Fruit fly (Drosophila melanogaster) whole organism, embryonic: ENCODE results near the gene kis.
A peak's percentile ranks its signal among the peaks of the same experiment; 100 is the strongest.

Source experiments
- Asciz ChIP-seq: fragments of 200-800 bp; sonication (Bioruptor generic); optimal IDR thresholded peaks from 2 replicates; lab custom pipeline; 2017; ENCODE audit warnings: missing biosample characterization, mild to moderate bottlenecking, missing genetic modification characterization, missing genetic modification reagents
- B-H2 ChIP-seq: fragments of 200-800 bp; sonication (Bioruptor generic); optimal IDR thresholded peaks from 2 replicates; lab custom pipeline; 2018; ENCODE audit warnings: missing biosample characterization, mild to moderate bottlenecking, missing genetic modification characterization
- C15 ChIP-seq: fragments of 200-800 bp; sonication (Bioruptor generic); IDR thresholded peaks from 3 replicates; pipeline ENCODE4 v1.3.6; 2022; ENCODE audit warnings: missing biosample characterization, missing genetic modification characterization
- CG10209 ChIP-seq: fragments of 200-800 bp; sonication (Bioruptor generic); optimal IDR thresholded peaks from 3 replicates; lab custom pipeline; 2017; ENCODE audit warnings: missing biosample characterization, mild to moderate bottlenecking, missing genetic modification characterization, missing genetic modification reagents
- CG10431 ChIP-seq: fragments of 200-800 bp; sonication (Bioruptor generic); optimal IDR thresholded peaks from 3 replicates; lab custom pipeline; 2018; ENCODE audit warnings: missing biosample characterization, mild to moderate bottlenecking, missing genetic modification characterization
- CG1233 ChIP-seq: fragments of 200-800 bp; sonication (Bioruptor generic); optimal IDR thresholded peaks from 4 replicates; lab custom pipeline; 2018; ENCODE audit warnings: missing biosample characterization, mild to moderate bottlenecking, missing genetic modification characterization
- CG13287 ChIP-seq: fragments of 200-800 bp; sonication (Bioruptor generic); IDR thresholded peaks from 2 replicates; pipeline ENCODE4 v1.3.6; 2022; ENCODE audit warnings: missing biosample characterization, missing genetic modification characterization; ENCODE audit not compliant: partially characterized antibody
- CG13775 ChIP-seq: fragments of 200-800 bp; sonication (Bioruptor generic); optimal IDR thresholded peaks from 3 replicates; lab custom pipeline; 2017; ENCODE audit warnings: missing biosample characterization, mild to moderate bottlenecking, missing genetic modification characterization
- CG14441 ChIP-seq: fragments of 200-800 bp; sonication (Bioruptor generic); IDR thresholded peaks from 2 replicates; pipeline ENCODE4 v1.3.6; 2022; ENCODE audit warnings: missing biosample characterization, missing genetic modification characterization
- CG1603 ChIP-seq: fragments of 200-800 bp; sonication (Bioruptor generic); optimal IDR thresholded peaks from 2 replicates; lab custom pipeline; 2019; ENCODE audit warnings: missing biosample characterization, mild to moderate bottlenecking, missing genetic modification characterization, moderate library complexity
- CG17568 ChIP-seq: fragments of 200-800 bp; sonication (Bioruptor generic); optimal IDR thresholded peaks from 2 replicates; lab custom pipeline; 2018; ENCODE audit warnings: missing biosample characterization, mild to moderate bottlenecking, missing genetic modification characterization, moderate library complexity
- CG2120 ChIP-seq: fragments of 200-800 bp; sonication (Bioruptor generic); optimal IDR thresholded peaks from 3 replicates; lab custom pipeline; 2016; ENCODE audit warnings: missing biosample characterization, missing genetic modification characterization
- CG2202 ChIP-seq: fragments of 200-800 bp; sonication (Bioruptor generic); optimal IDR thresholded peaks from 2 replicates; lab custom pipeline; 2018; ENCODE audit warnings: missing biosample characterization, mild to moderate bottlenecking, missing genetic modification characterization
- CG34422 ChIP-seq: fragments of 200-800 bp; sonication (Bioruptor generic); IDR thresholded peaks from 3 replicates; pipeline ENCODE4 v1.3.6; 2022; ENCODE audit warnings: missing biosample characterization, missing genetic modification characterization
- CG7372 ChIP-seq: fragments of 200-800 bp; sonication (Bioruptor generic); IDR thresholded peaks from 2 replicates; pipeline ENCODE4 v1.3.6; 2022; ENCODE audit warnings: missing biosample characterization, missing genetic modification characterization
- CrebB ChIP-seq: fragments of 200-800 bp; sonication (Bioruptor generic); optimal IDR thresholded peaks from 3 replicates; lab custom pipeline; 2018; ENCODE audit warnings: missing biosample characterization, mild to moderate bottlenecking, missing genetic modification characterization
- HmgD ChIP-seq: fragments of 200-800 bp; sonication (Bioruptor generic); optimal IDR thresholded peaks from 3 replicates; lab custom pipeline; 2016; ENCODE audit warnings: missing biosample characterization, missing genetic modification characterization
- HmgZ ChIP-seq: fragments of 200-800 bp; sonication (Bioruptor generic); optimal IDR thresholded peaks from 2 replicates; lab custom pipeline; 2018; ENCODE audit warnings: missing biosample characterization, mild to moderate bottlenecking, missing genetic modification characterization
- Meics ChIP-seq: fragments of 200-800 bp; sonication (Bioruptor generic); optimal IDR thresholded peaks from 2 replicates; lab custom pipeline; 2017; ENCODE audit warnings: missing biosample characterization, mild to moderate bottlenecking, missing genetic modification characterization
- Nf-YA ChIP-seq: fragments of 200-800 bp; sonication (Bioruptor generic); IDR thresholded peaks from 2 replicates; pipeline ENCODE4 v1.3.6; 2022; ENCODE audit warnings: missing biosample characterization, missing genetic modification characterization
- Oli ChIP-seq: fragments of 200-800 bp; sonication (Bioruptor generic); optimal IDR thresholded peaks from 2 replicates; lab custom pipeline; 2018; ENCODE audit warnings: missing biosample characterization, mild to moderate bottlenecking, missing genetic modification characterization, moderate library complexity
- Rfx ChIP-seq: fragments of 200-800 bp; sonication (Bioruptor generic); IDR thresholded peaks from 2 replicates; pipeline ENCODE4 v1.3.6; 2022; ENCODE audit warnings: missing biosample characterization, missing genetic modification characterization
- Sry-δ ChIP-seq: fragments of 200-800 bp; sonication (Bioruptor generic); optimal IDR thresholded peaks from 2 replicates; lab custom pipeline; 2016; ENCODE audit warnings: missing biosample characterization, missing genetic modification characterization
- Trl ChIP-seq, 3 experiments: fragments of >200 bp in 2 of 3; fragments of 200-800 bp in 1 of 3; sonication (Bioruptor generic) in 1 of 3; optimal IDR thresholded peaks; 2 replicates in 1 of 3; 3 replicates in 2 of 3; lab custom pipeline; 2016 to 2017; ENCODE audit warnings: missing biosample characterization in 1 of 3, missing genetic modification characterization in 1 of 3
- Vsx1 ChIP-seq: fragments of 200-800 bp; sonication (Bioruptor generic); optimal IDR thresholded peaks from 2 replicates; lab custom pipeline; 2017; ENCODE audit warnings: missing biosample characterization, mild to moderate bottlenecking, missing genetic modification characterization, missing genetic modification reagents
- Xrp1 ChIP-seq: fragments of 200-800 bp; sonication (Bioruptor generic); IDR thresholded peaks from 2 replicates; pipeline ENCODE4 v1.3.6; 2022; ENCODE audit warnings: missing biosample characterization, missing genetic modification characterization
- ash1 ChIP-seq: fragments of 200-800 bp; sonication (Bioruptor generic); optimal IDR thresholded peaks from 2 replicates; lab custom pipeline; 2018; ENCODE audit warnings: missing biosample characterization, mild to moderate bottlenecking, missing genetic modification characterization
- az2 ChIP-seq: fragments of 200-800 bp; sonication (Bioruptor generic); optimal IDR thresholded peaks from 3 replicates; lab custom pipeline; 2016; ENCODE audit warnings: missing biosample characterization, missing genetic modification characterization
- btn ChIP-seq: fragments of 200-800 bp; sonication (Bioruptor generic); optimal IDR thresholded peaks from 2 replicates; lab custom pipeline; 2016; ENCODE audit warnings: missing biosample characterization, missing genetic modification characterization
- ci ChIP-seq: fragments of 200-800 bp; sonication (Bioruptor generic); IDR thresholded peaks from 3 replicates; pipeline ENCODE4 v1.3.6; 2022; ENCODE audit warnings: missing biosample characterization, missing genetic modification characterization
- corto ChIP-seq: fragments of 200-800 bp; sonication (Bioruptor generic); optimal IDR thresholded peaks from 2 replicates; lab custom pipeline; 2016; ENCODE audit warnings: missing biosample characterization, mild to moderate bottlenecking, missing genetic modification characterization, moderate library complexity
- da ChIP-seq: fragments of 200-800 bp; sonication (Bioruptor generic); optimal IDR thresholded peaks from 2 replicates; lab custom pipeline; 2016; ENCODE audit warnings: missing biosample characterization, missing genetic modification characterization
- danr ChIP-seq: fragments of 200-800 bp; sonication (Bioruptor generic); IDR thresholded peaks from 2 replicates; pipeline ENCODE4 v1.3.6; 2022; ENCODE audit warnings: missing biosample characterization, missing genetic modification characterization
- dmrt11E ChIP-seq: fragments of 200-800 bp; sonication (Bioruptor generic); optimal IDR thresholded peaks from 3 replicates; lab custom pipeline; 2018; ENCODE audit warnings: missing biosample characterization, mild to moderate bottlenecking, missing genetic modification characterization, moderate library complexity
- dpn ChIP-seq, 2 experiments: fragments of 200-800 bp; sonication (Bioruptor generic); optimal IDR thresholded peaks; 3 replicates each; lab custom pipeline; 2016; ENCODE audit warnings: missing biosample characterization in 2 of 2, missing genetic modification characterization in 2 of 2
- ewg ChIP-seq: fragments of 200-800 bp; sonication (Bioruptor generic); optimal IDR thresholded peaks from 3 replicates; lab custom pipeline; 2017; ENCODE audit warnings: mild to moderate bottlenecking, missing biosample characterization, missing genetic modification reagents, missing genetic modification characterization
- eyg ChIP-seq: fragments of 200-800 bp; sonication (Bioruptor generic); optimal IDR thresholded peaks from 3 replicates; lab custom pipeline; 2016; ENCODE audit warnings: missing biosample characterization, missing genetic modification characterization
- hkb ChIP-seq, 2 experiments: fragments of 200-800 bp in 1 of 2; fragments of >200 bp in 1 of 2; sonication (Bioruptor generic) in 1 of 2; IDR thresholded peaks in 1 of 2; optimal IDR thresholded peaks in 1 of 2; 2 replicates each; pipeline versions ENCODE4 v1.3.6 to Lab custom; 2017 to 2022; ENCODE audit warnings: missing biosample characterization in 1 of 2, missing genetic modification characterization in 1 of 2
- kni ChIP-seq: fragments of 200-800 bp; sonication (Bioruptor generic); optimal IDR thresholded peaks from 3 replicates; lab custom pipeline; 2017; ENCODE audit warnings: mild to moderate bottlenecking, missing biosample characterization, missing genetic modification reagents, missing genetic modification characterization
- lilli ChIP-seq: fragments of 200-800 bp; sonication (Bioruptor generic); optimal IDR thresholded peaks from 3 replicates; lab custom pipeline; 2016; ENCODE audit warnings: missing biosample characterization, missing genetic modification characterization
- maf-S ChIP-seq: fragments of 200-800 bp; sonication (Bioruptor generic); optimal IDR thresholded peaks from 2 replicates; lab custom pipeline; 2016; ENCODE audit warnings: missing biosample characterization, missing genetic modification characterization
- nom ChIP-seq: fragments of 200-800 bp; sonication (Bioruptor generic); optimal IDR thresholded peaks from 2 replicates; lab custom pipeline; 2017; ENCODE audit warnings: missing biosample characterization, missing genetic modification characterization, mild to moderate bottlenecking, moderate library complexity, missing genetic modification reagents
- odd ChIP-seq: fragments of 200-800 bp; sonication (Bioruptor generic); optimal IDR thresholded peaks from 2 replicates; lab custom pipeline; 2017; ENCODE audit warnings: missing biosample characterization, mild to moderate bottlenecking, missing genetic modification characterization
- onecut ChIP-seq: fragments of 200-800 bp; sonication (Bioruptor generic); IDR thresholded peaks from 2 replicates; pipeline ENCODE4 v1.3.6; 2022; ENCODE audit warnings: missing biosample characterization, missing genetic modification characterization
- ranshi ChIP-seq: fragments of 200-800 bp; sonication (Bioruptor generic); IDR thresholded peaks from 2 replicates; pipeline ENCODE4 v1.3.6; 2022; ENCODE audit warnings: missing biosample characterization, missing genetic modification characterization
- sens ChIP-seq: fragments of 200-800 bp; sonication (Bioruptor generic); peaks from one replicate; lab custom pipeline; 2016; ENCODE audit warnings: missing biosample characterization, missing genetic modification characterization
- sim ChIP-seq: fragments of 200-800 bp; sonication (Bioruptor generic); IDR thresholded peaks from 2 replicates; pipeline ENCODE4 v1.3.6; 2022; ENCODE audit warnings: missing biosample characterization, missing genetic modification characterization
- sr ChIP-seq: fragments of 200-800 bp; sonication (Bioruptor generic); IDR thresholded peaks from 3 replicates; pipeline ENCODE4 v1.3.6; 2022; ENCODE audit warnings: missing biosample characterization, missing genetic modification characterization
- trh ChIP-seq: fragments of 200-800 bp; sonication (Bioruptor generic); optimal IDR thresholded peaks from 2 replicates; lab custom pipeline; 2016; ENCODE audit warnings: missing biosample characterization, missing genetic modification characterization
- z ChIP-seq: fragments of 200-800 bp; sonication (Bioruptor generic); IDR thresholded peaks from 3 replicates; pipeline ENCODE4 v1.3.6; 2022; ENCODE audit warnings: missing biosample characterization, missing genetic modification characterization

The kis gene

dm6 chr2L:220509-220908 lies 30.1 kb downstream of the kis start (continued):
- no peak for TF ChIP-seq maf-S (GFP tag; lab: Kevin White, UChicago)
- peak; percentile 5 for TF ChIP-seq ewg (GFP tag; lab: Kevin White, UChicago)
- TF ChIP-seq Xrp1 (GFP tag; lab: Robert Waterston, UW): 0 out of 2 replicates have a peak, but pooled peaks have one; percentile 16
- TF ChIP-seq Trl (optimal IDR thresholded peaks at IDR 0.05; lab: Kevin White, UChicago): peak; percentile 44 to 51
- TF ChIP-seq Trl (GFP tag; optimal IDR thresholded peaks at IDR 0.05; lab: Kevin White, UChicago): no peak
- TF ChIP-seq hkb (optimal IDR thresholded peaks at IDR 0.05; lab: Kevin White, UChicago): no peak
- 0 out of 2 replicates have a peak, but pooled peaks have one; percentile 33 for TF ChIP-seq hkb (GFP tag; IDR thresholded peaks at IDR 0.05; lab: Robert Waterston, UW)
- TF ChIP-seq CG13287 (GFP tag; lab: Robert Waterston, UW): no peak
- TF ChIP-seq Nf-YA (GFP tag; lab: Robert Waterston, UW): no peak
- TF ChIP-seq ci: peak; percentile 60; the same call in 1 of the 3 replicates
- no peak for TF ChIP-seq da
- peak; percentile 23 for TF ChIP-seq B-H2 (GFP tag; lab: Kevin White, UChicago)
- TF ChIP-seq sr: no peak
- TF ChIP-seq dpn (GFP tag; optimal IDR thresholded peaks at IDR 0.05; lab: Kevin White, UChicago): peak in 1 of 2 experiments; percentile 37
- TF ChIP-seq CrebB (tag; lab: Kevin White, UChicago): peak; percentile 47
- peak; percentile 59 for TF ChIP-seq HmgD (GFP tag; lab: Kevin White, UChicago)
- no peak for TF ChIP-seq btn
- peak; percentile 11 for TF ChIP-seq HmgZ (tag; lab: Kevin White, UChicago)
- no peak for TF ChIP-seq Oli
- TF ChIP-seq odd (GFP tag; lab: Kevin White, UChicago): peak; percentile 52
- TF ChIP-seq dmrt11E (tag; lab: Kevin White, UChicago): peak; percentile 27
- TF ChIP-seq C15: no peak
- TF ChIP-seq Vsx1 (GFP tag; lab: Kevin White, UChicago): peak; percentile 11
- TF ChIP-seq CG1233: peak; percentile 41
- TF ChIP-seq Asciz (GFP tag; lab: Kevin White, UChicago): peak; percentile 24
- TF ChIP-seq z (GFP tag; lab: Robert Waterston, UW): peak; percentile 91
- no peak for TF ChIP-seq Sry-δ (GFP tag; lab: Kevin White, UChicago)
- TF ChIP-seq sens (GFP tag; lab: Kevin White, UChicago): peak; percentile 80
- TF ChIP-seq CG10431 (GFP tag; lab: Kevin White, UChicago): peak; percentile 12
- TF ChIP-seq kni (GFP tag; lab: Kevin White, UChicago): peak; percentile 47
- 0 out of 2 replicates have a peak, but pooled peaks have one; percentile 33 for TF ChIP-seq sim
- TF ChIP-seq CG2202 (tag; lab: Kevin White, UChicago): peak; percentile 35
- peak; percentile 50 for TF ChIP-seq ash1 (GFP tag; lab: Kevin White, UChicago)
- TF ChIP-seq CG34422 (GFP tag; lab: Robert Waterston, UW): no peak
- peak; percentile 16 for TF ChIP-seq CG2120 (GFP tag; lab: Kevin White, UChicago)
- peak; percentile 1 for TF ChIP-seq lilli (GFP tag; lab: Kevin White, UChicago)
- TF ChIP-seq CG13775 (GFP tag; lab: Kevin White, UChicago): peak; percentile 4
- no peak for TF ChIP-seq nom (GFP tag; lab: Kevin White, UChicago)
- no peak for TF ChIP-seq eyg (GFP tag; lab: Kevin White, UChicago)
- TF ChIP-seq onecut (GFP tag; lab: Robert Waterston, UW): peak; percentile 56; the same call in 1 of the 2 replicates
- peak; percentile 55 for TF ChIP-seq CG17568 (GFP tag; lab: Kevin White, UChicago)
- TF ChIP-seq trh (GFP tag; lab: Kevin White, UChicago): peak; percentile 3
- TF ChIP-seq CG7372 (GFP tag; lab: Robert Waterston, UW): no peak
- 0 out of 2 replicates have a peak, but pooled peaks have one; percentile 24 for TF ChIP-seq ranshi
- peak; percentile 18 for TF ChIP-seq CG10209 (GFP tag; lab: Kevin White, UChicago)
- no peak for TF ChIP-seq danr
- TF ChIP-seq az2: no peak
- TF ChIP-seq corto (GFP tag; lab: Kevin White, UChicago): no peak
- TF ChIP-seq CG1603 (tag; lab: Kevin White, UChicago): peak; percentile 46
- TF ChIP-seq Rfx (GFP tag; lab: Robert Waterston, UW): peak; percentile 11; the same call in 1 of the 2 replicates
- TF ChIP-seq CG14441: 0 out of 2 replicates have a peak, but pooled peaks have one; percentile 23
- TF ChIP-seq Meics: no peak
